Fruit fly (Drosophila melanogaster) whole organism, embryonic: Measurements from ENCODE around the gene Cyp4ac2.

Experiments used
- CG15073 ChIP-seq: fragments of 200-800 bp; sonication (Bioruptor generic); optimal IDR thresholded peaks from 2 replicates; lab custom pipeline; 2016; ENCODE audit warnings: missing biosample characterization, missing genetic modification characterization
- CG18599 ChIP-seq: fragments of 200-800 bp; sonication (Bioruptor generic); optimal IDR thresholded peaks from 3 replicates; lab custom pipeline; 2017; ENCODE audit warnings: missing biosample characterization, missing genetic modification characterization, mild to moderate bottlenecking, moderate library complexity, missing genetic modification reagents
- CG6175 ChIP-seq: fragments of 200-800 bp; sonication (Bioruptor generic); IDR thresholded peaks from 3 replicates; pipeline ENCODE4 v1.3.6; 2022; ENCODE audit warnings: missing biosample characterization, missing genetic modification characterization
- CG8359 ChIP-seq: fragments of 200-800 bp; sonication (Bioruptor generic); optimal IDR thresholded peaks from 2 replicates; lab custom pipeline; 2017; ENCODE audit warnings: missing biosample characterization, mild to moderate bottlenecking, missing genetic modification characterization, borderline replicate concordance
- Dbx ChIP-seq: fragments of 200-800 bp; sonication (Bioruptor generic); IDR thresholded peaks from 3 replicates; pipeline ENCODE4 v1.3.6; 2022; ENCODE audit warnings: missing biosample characterization, missing genetic modification characterization
- Eip74EF ChIP-seq, 2 experiments: fragments of 200-800 bp in 1 of 2; fragments of >200 bp in 1 of 2; sonication (Bioruptor generic) in 1 of 2; optimal IDR thresholded peaks; 2 replicates each; lab custom pipeline; 2017 to 2019; ENCODE audit warnings: missing biosample characterization in 2 of 2, missing genetic modification characterization in 2 of 2, mild to moderate bottlenecking in 1 of 2, moderate library complexity in 1 of 2
- Gsc ChIP-seq: fragments of 200-800 bp; sonication (Bioruptor generic); IDR thresholded peaks from 2 replicates; pipeline ENCODE4 v1.3.6; 2022; ENCODE audit warnings: missing biosample characterization, missing genetic modification characterization
- fru ChIP-seq: fragments of >200 bp; optimal IDR thresholded peaks from 2 replicates; lab custom pipeline; 2017
- h ChIP-seq: fragments of >200 bp; optimal IDR thresholded peaks from 2 replicates; lab custom pipeline; 2017
- knrl ChIP-seq: fragments of 200-800 bp; sonication (Bioruptor generic); IDR thresholded peaks from 3 replicates; pipeline ENCODE4 v1.3.6; 2022; ENCODE audit warnings: missing biosample characterization, missing genetic modification characterization; ENCODE audit not compliant: partially characterized antibody
- run ChIP-seq: fragments of 200-800 bp; sonication (Bioruptor generic); optimal IDR thresholded peaks from 3 replicates; lab custom pipeline; 2018; ENCODE audit warnings: missing biosample characterization, mild to moderate bottlenecking, missing genetic modification characterization
- zen2 ChIP-seq: fragments of 200-800 bp; sonication (Bioruptor generic); IDR thresholded peaks from 3 replicates; pipeline ENCODE4 v1.3.6; 2022; ENCODE audit warnings: missing biosample characterization, missing genetic modification characterization; ENCODE audit not compliant: partially characterized antibody

DNA sequence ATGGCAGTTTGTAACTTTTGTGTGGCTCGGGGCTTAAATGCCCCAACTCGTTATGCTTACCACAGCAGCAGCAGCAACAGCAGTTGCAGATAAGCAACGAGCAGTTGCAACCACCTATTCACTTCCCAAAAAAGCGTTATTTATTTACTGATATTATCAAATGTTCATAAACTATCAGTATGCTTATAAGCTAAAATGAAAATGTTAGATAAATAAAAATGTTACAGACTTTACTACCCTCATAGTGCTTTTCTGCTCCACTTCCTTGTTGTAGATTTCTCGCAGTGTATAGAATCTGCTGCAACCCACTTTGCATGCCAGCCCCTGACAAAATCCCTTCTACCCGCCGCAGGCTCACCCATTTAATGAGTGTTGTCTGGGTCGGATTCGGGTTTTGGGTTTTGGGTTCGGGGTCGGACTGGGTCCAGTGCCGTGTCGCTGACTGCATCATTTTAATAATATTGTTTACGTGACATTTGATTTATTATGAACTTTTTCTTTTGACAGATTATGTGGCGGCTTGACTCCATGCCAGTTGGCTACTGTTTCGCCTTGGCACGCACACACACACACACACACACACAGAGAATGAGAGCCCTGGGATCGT is 12.0 kb upstream of the Cyp4ac2 start:
- TF ChIP-seq zen2 (GFP tag; lab: Robert Waterston, UW) (no peak), CG8359 (GFP tag; lab: Kevin White, UChicago) (peak; percentile 8), fru (lab: Kevin White, UChicago) (no peak), h (no peak), run (tag; lab: Kevin White, UChicago) (no peak), CG15073 (GFP tag; lab: Kevin White, UChicago) (no peak), CG6175 (GFP tag; lab: Robert Waterston, UW) (no peak), Eip74EF (GFP tag; optimal IDR thresholded peaks at IDR 0.05; lab: Kevin White, UChicago) (no peak), Gsc (GFP tag; lab: Robert Waterston, UW) (no peak), Dbx (GFP tag; lab: Robert Waterston, UW) (no peak), knrl (GFP tag; lab: Robert Waterston, UW) (no peak), CG18599 (GFP tag; lab: Kevin White, UChicago) (no peak)
